Fruit fly (Drosophila melanogaster): Measurements from ENCODE around the gene LpR1.

The LpR1 gene

dm6 chr3R:25763005-25763404 is at the start of gene LpR1:
LpR1 (minus strand) TSS chr3R:25763105.
- TF ChIP-seq CG8478 (optimal IDR thresholded peaks at IDR 0.05) (no peak), usp (GFP tag; optimal IDR thresholded peaks at IDR 0.05) (no peak), Dll (optimal IDR thresholded peaks at IDR 0.05) (no peak), EcR (GFP tag; optimal IDR thresholded peaks at IDR 0.05) (no peak), pan (optimal IDR thresholded peaks at IDR 0.05) (no peak), psq (optimal IDR thresholded peaks at IDR 0.05) (no peak)

- no peak for TF ChIP-seq pan (optimal IDR thresholded peaks at IDR 0.05)
- TF ChIP-seq psq (optimal IDR thresholded peaks at IDR 0.05) = no peak
- TF ChIP-seq Dll (optimal IDR thresholded peaks at IDR 0.05) = no peak
- TF ChIP-seq usp (GFP tag; optimal IDR thresholded peaks at IDR 0.05) = no peak
- no peak for TF ChIP-seq EcR (GFP tag; optimal IDR thresholded peaks at IDR 0.05)
- TF ChIP-seq CG8478 (optimal IDR thresholded peaks at IDR 0.05) = no peak
Measured at dm6 chr3R:25811611-25812010, 48.7 kb upstream of the LpR1 start, which contains the start of the genes Acam and CG17770. Acam (plus strand) TSS chr3R:25811911. CG17770 (plus strand) TSS chr3R:25811911.

- no peak for TF ChIP-seq pan (optimal IDR thresholded peaks at IDR 0.05)
- no peak for TF ChIP-seq Dll (optimal IDR thresholded peaks at IDR 0.05)
- TF ChIP-seq CG8478 (optimal IDR thresholded peaks at IDR 0.05) = no peak
- no peak for TF ChIP-seq EcR (GFP tag; optimal IDR thresholded peaks at IDR 0.05)
- no peak for TF ChIP-seq psq (optimal IDR thresholded peaks at IDR 0.05)
- TF ChIP-seq usp (GFP tag; optimal IDR thresholded peaks at IDR 0.05) = no peak
Measured at dm6 chr3R:25810796-25811195, 47.9 kb upstream of the LpR1 start, which contains the start of gene CG5024. CG5024 (plus strand) TSS chr3R:25811096.

dm6 chr3R:25806145-25806544 is 43.2 kb upstream of the LpR1 start, which contains the start of gene BG642167:
BG642167 (plus strand) TSS chr3R:25806445.
- no peak for TF ChIP-seq Dll (optimal IDR thresholded peaks at IDR 0.05)
- TF ChIP-seq CG8478 (optimal IDR thresholded peaks at IDR 0.05) = no peak
- TF ChIP-seq psq (optimal IDR thresholded peaks at IDR 0.05) = no peak
- no peak for TF ChIP-seq pan (optimal IDR thresholded peaks at IDR 0.05)
- TF ChIP-seq usp (GFP tag; optimal IDR thresholded peaks at IDR 0.05) = no peak
- no peak for TF ChIP-seq EcR (GFP tag; optimal IDR thresholded peaks at IDR 0.05)

dm6 chr3R:25791807-25792206 is 28.9 kb upstream of the LpR1 start:
- TF ChIP-seq EcR (GFP tag; optimal IDR thresholded peaks at IDR 0.05) = no peak
- TF ChIP-seq usp (GFP tag; optimal IDR thresholded peaks at IDR 0.05) = no peak

- TF ChIP-seq Dll (optimal IDR thresholded peaks at IDR 0.05) (no peak), psq (optimal IDR thresholded peaks at IDR 0.05) (no peak), EcR (GFP tag; optimal IDR thresholded peaks at IDR 0.05) (no peak), usp (GFP tag; optimal IDR thresholded peaks at IDR 0.05) (no peak), pan (optimal IDR thresholded peaks at IDR 0.05) (no peak), CG8478 (optimal IDR thresholded peaks at IDR 0.05) (no peak)
Measured at dm6 chr3R:25790371-25790770, 27.5 kb upstream of the LpR1 start, which contains the start of gene CG31093. CG31093 (minus strand) TSS chr3R:25790471.

- TF ChIP-seq psq (optimal IDR thresholded peaks at IDR 0.05) (no peak), Dll (optimal IDR thresholded peaks at IDR 0.05) (no peak), CG8478 (optimal IDR thresholded peaks at IDR 0.05) (no peak), EcR (GFP tag; optimal IDR thresholded peaks at IDR 0.05) (no peak), pan (optimal IDR thresholded peaks at IDR 0.05) (no peak), usp (GFP tag; optimal IDR thresholded peaks at IDR 0.05) (no peak)
Measured at dm6 chr3R:25789355-25789754, 26.4 kb upstream of the LpR1 start, which contains the start of gene CG31380. CG31380 (minus strand) TSS chr3R:25789455.

dm6 chr3R:25787198-25787597 is 24.3 kb upstream of the LpR1 start, which contains the start of gene CG4960:
CG4960 (minus strand) TSS chr3R:25787298.
- no peak for TF ChIP-seq EcR (GFP tag; optimal IDR thresholded peaks at IDR 0.05)

dm6 chr3R:25782855-25783424 is 20.0 kb upstream of the LpR1 start:
- TF ChIP-seq psq (optimal IDR thresholded peaks at IDR 0.05) (no peak), pan (optimal IDR thresholded peaks at IDR 0.05) (no peak), EcR (GFP tag; optimal IDR thresholded peaks at IDR 0.05) (no peak), usp (GFP tag; optimal IDR thresholded peaks at IDR 0.05) (no peak), Dll (optimal IDR thresholded peaks at IDR 0.05) (no peak), CG8478 (optimal IDR thresholded peaks at IDR 0.05) (no peak)

- TF ChIP-seq CG8478 (optimal IDR thresholded peaks at IDR 0.05) (no peak), usp (GFP tag; optimal IDR thresholded peaks at IDR 0.05) (no peak), pan (optimal IDR thresholded peaks at IDR 0.05) (no peak), EcR (GFP tag; optimal IDR thresholded peaks at IDR 0.05) (no peak), psq (optimal IDR thresholded peaks at IDR 0.05) (no peak), Dll (optimal IDR thresholded peaks at IDR 0.05) (no peak)
Measured at dm6 chr3R:25778205-25778604, 15.3 kb upstream of the LpR1 start, which contains the start of gene CG4956. CG4956 (minus strand) TSS chr3R:25778305.

dm6 chr3R:25777098-25777497 is 14.2 kb upstream of the LpR1 start, which contains the start of gene CG17195:
CG17195 (minus strand) TSS chr3R:25777198.
- TF ChIP-seq CG8478 (optimal IDR thresholded peaks at IDR 0.05) (no peak), pan (optimal IDR thresholded peaks at IDR 0.05) (no peak), EcR (GFP tag; optimal IDR thresholded peaks at IDR 0.05) (no peak), usp (GFP tag; optimal IDR thresholded peaks at IDR 0.05) (no peak), psq (optimal IDR thresholded peaks at IDR 0.05) (no peak), Dll (optimal IDR thresholded peaks at IDR 0.05) (no peak)

- TF ChIP-seq pan (optimal IDR thresholded peaks at IDR 0.05) = no peak
- TF ChIP-seq EcR (GFP tag; optimal IDR thresholded peaks at IDR 0.05) = no peak
- no peak for TF ChIP-seq Dll (optimal IDR thresholded peaks at IDR 0.05)
- TF ChIP-seq psq (optimal IDR thresholded peaks at IDR 0.05) = no peak
- no peak for TF ChIP-seq usp (GFP tag; optimal IDR thresholded peaks at IDR 0.05)
- no peak for TF ChIP-seq CG8478 (optimal IDR thresholded peaks at IDR 0.05)
Measured at dm6 chr3R:25776137-25776536, 13.2 kb upstream of the LpR1 start, which contains the start of gene CG17196. CG17196 (minus strand) TSS chr3R:25776237.

- TF ChIP-seq EcR (GFP tag; optimal IDR thresholded peaks at IDR 0.05) (no peak), CG8478 (optimal IDR thresholded peaks at IDR 0.05) (no peak), Dll (optimal IDR thresholded peaks at IDR 0.05) (no peak), psq (optimal IDR thresholded peaks at IDR 0.05) (no peak), pan (optimal IDR thresholded peaks at IDR 0.05) (no peak), usp (GFP tag; optimal IDR thresholded peaks at IDR 0.05) (no peak)
Measured at dm6 chr3R:25775269-25775668, 12.4 kb upstream of the LpR1 start, which contains the start of the genes CG17197 and CG17198. CG17197 (minus strand) TSS chr3R:25775369. CG17198 (minus strand) TSS chr3R:25775369.

All from whole organism.